Fruit fly (Drosophila melanogaster) whole organism, wandering third instar larva: Measurements from ENCODE around the gene CdGAPr.

ENCODE experiments used
- Abd-B ChIP-seq: fragments of >200 bp; optimal IDR thresholded peaks from 2 replicates; lab custom pipeline; 2017; ENCODE audit warnings: missing biosample characterization, missing genetic modification characterization
- CG32264 ChIP-seq: fragments of 200-800 bp; sonication (Bioruptor generic); optimal IDR thresholded peaks from 2 replicates; lab custom pipeline; 2016; ENCODE audit warnings: missing biosample characterization, missing genetic modification characterization
- CG9705 ChIP-seq: fragments of 200-800 bp; sonication (Bioruptor generic); optimal IDR thresholded peaks from 2 replicates; lab custom pipeline; 2018; ENCODE audit warnings: missing biosample characterization, mild to moderate bottlenecking, missing genetic modification characterization
- CrebA ChIP-seq: fragments of 200-800 bp; sonication (Bioruptor generic); optimal IDR thresholded peaks from 2 replicates; lab custom pipeline; 2016; ENCODE audit warnings: missing biosample characterization, mild to moderate bottlenecking, missing genetic modification characterization, borderline replicate concordance
- Dfd ChIP-seq: fragments of >200 bp; optimal IDR thresholded peaks from 2 replicates; lab custom pipeline; 2017; ENCODE audit warnings: missing biosample characterization, missing genetic modification characterization
- Dif ChIP-seq: fragments of 200-275, 200-300 bp; sonication (Bioruptor generic); optimal IDR thresholded peaks from 2 replicates; lab custom pipeline; 2018; ENCODE audit warnings: missing biosample characterization, missing genetic modification characterization; ENCODE audit not compliant: partially characterized antibody
- GATAd ChIP-seq: sonication (Bioruptor generic); optimal IDR thresholded peaks from 2 replicates; lab custom pipeline; 2016; ENCODE audit warnings: missing biosample characterization, missing genetic modification characterization
- HLH106 ChIP-seq: fragments of 200-800 bp; optimal IDR thresholded peaks from 3 replicates; lab custom pipeline; 2019; ENCODE audit warnings: missing biosample characterization, mild to moderate bottlenecking, missing genetic modification characterization, moderate library complexity
- Hnf4 ChIP-seq: fragments of 200-800 bp; sonication (Bioruptor generic); optimal IDR thresholded peaks from 2 replicates; lab custom pipeline; 2016; ENCODE audit warnings: missing biosample characterization, mild to moderate bottlenecking, missing genetic modification characterization
- Hr78 ChIP-seq: fragments of >200 bp; optimal IDR thresholded peaks from 2 replicates; lab custom pipeline; 2017; ENCODE audit warnings: missing biosample characterization, missing genetic modification characterization
- Hr83 ChIP-seq: fragments of 200-300 bp; sonication (Bioruptor generic); optimal IDR thresholded peaks from 2 replicates; lab custom pipeline; 2016; ENCODE audit warnings: missing biosample characterization, mild to moderate bottlenecking, missing genetic modification characterization, moderate library complexity; ENCODE audit not compliant: poor library complexity, severe bottlenecking
- Jra ChIP-seq: sonication (Bioruptor generic); optimal IDR thresholded peaks from 2 replicates; lab custom pipeline; 2016; ENCODE audit warnings: missing biosample characterization, missing genetic modification characterization
- Mio ChIP-seq: sonication (Bioruptor generic); optimal IDR thresholded peaks from 2 replicates; lab custom pipeline; 2016; ENCODE audit warnings: missing biosample characterization, missing genetic modification characterization
- Myc ChIP-seq: fragments of >200 bp; optimal IDR thresholded peaks from 2 replicates; lab custom pipeline; 2017
- N ChIP-seq: fragments of >200 bp; optimal IDR thresholded peaks from 2 replicates; lab custom pipeline; 2018; ENCODE audit warnings: missing biosample characterization, missing external identifiers, missing genetic modification characterization
- OdsH ChIP-seq: fragments of 200-800 bp; sonication (Bioruptor generic); optimal IDR thresholded peaks from 2 replicates; lab custom pipeline; 2016; ENCODE audit warnings: missing biosample characterization, mild to moderate bottlenecking, missing genetic modification characterization
- Rel ChIP-seq, 2 experiments: fragments of 200-800 bp; sonication (Bioruptor generic) in 1 of 2; optimal IDR thresholded peaks; 2 replicates in 1 of 2; 3 replicates in 1 of 2; lab custom pipeline; 2016 to 2019; ENCODE audit warnings: mild to moderate bottlenecking in 2 of 2, missing biosample characterization in 2 of 2, missing genetic modification characterization in 2 of 2, moderate library complexity in 1 of 2
- Sp1 ChIP-seq: fragments of 200-800 bp; sonication (Bioruptor generic); optimal IDR thresholded peaks from 3 replicates; lab custom pipeline; 2019; ENCODE audit warnings: missing biosample characterization, mild to moderate bottlenecking, missing genetic modification characterization, moderate library complexity
- Vsx2 ChIP-seq: fragments of 200-300, 225-300 bp; sonication (Bioruptor generic); optimal IDR thresholded peaks from 2 replicates; lab custom pipeline; 2018; ENCODE audit warnings: missing biosample characterization, missing genetic modification characterization; ENCODE audit not compliant: partially characterized antibody
- br ChIP-seq: fragments of 200-800 bp; sonication (Bioruptor generic); optimal IDR thresholded peaks from 2 replicates; lab custom pipeline; 2016; ENCODE audit warnings: missing biosample characterization, missing genetic modification characterization
- brk ChIP-seq: fragments of 200-800 bp; sonication (Bioruptor generic); optimal IDR thresholded peaks from 2 replicates; lab custom pipeline; 2016; ENCODE audit warnings: missing biosample characterization, mild to moderate bottlenecking, missing genetic modification characterization
- dl ChIP-seq, 2 experiments: fragments of 175-275, 200-275 bp in 1 of 2; fragments of 200-275 bp in 1 of 2; sonication (Bioruptor generic); optimal IDR thresholded peaks; lab custom pipeline; 2018; ENCODE audit warnings: mild to moderate bottlenecking in 2 of 2, missing biosample characterization in 2 of 2, missing genetic modification characterization in 2 of 2, moderate library complexity in 2 of 2; ENCODE audit not compliant: partially characterized antibody in 2 of 2, insufficient read depth in 1 of 2
- dmrt93B ChIP-seq: fragments of 200-800 bp; sonication (Bioruptor generic); optimal IDR thresholded peaks from 2 replicates; lab custom pipeline; 2018; ENCODE audit warnings: missing biosample characterization, mild to moderate bottlenecking, missing genetic modification characterization
- dsf ChIP-seq: sonication (Bioruptor generic); optimal IDR thresholded peaks from 2 replicates; lab custom pipeline; 2016; ENCODE audit warnings: missing biosample characterization, missing genetic modification characterization, borderline replicate concordance
- ey ChIP-seq: fragments of 200-800 bp; sonication (Bioruptor generic); optimal IDR thresholded peaks from 2 replicates; lab custom pipeline; 2016; ENCODE audit warnings: missing biosample characterization, missing genetic modification characterization
- foxo ChIP-seq, 2 experiments: fragments of 200-800 bp; sonication (Bioruptor generic); optimal IDR thresholded peaks; 2 replicates in 1 of 2; 3 replicates in 1 of 2; lab custom pipeline; 2016 to 2017; ENCODE audit warnings: missing biosample characterization in 2 of 2, missing genetic modification characterization in 2 of 2
- fru ChIP-seq: fragments of 200-800 bp; sonication (Bioruptor generic); optimal IDR thresholded peaks from 3 replicates; lab custom pipeline; 2016; ENCODE audit warnings: missing biosample characterization, mild to moderate bottlenecking, missing genetic modification characterization
- h ChIP-seq: fragments of 200-800 bp; sonication (Bioruptor generic); optimal IDR thresholded peaks from 3 replicates; lab custom pipeline; 2016; ENCODE audit warnings: missing biosample characterization, mild to moderate bottlenecking, missing genetic modification characterization
- jim ChIP-seq: fragments of 175-275, 200-325 bp; sonication (Bioruptor generic); optimal IDR thresholded peaks from 2 replicates; lab custom pipeline; 2016; ENCODE audit warnings: missing biosample characterization, mild to moderate bottlenecking, missing genetic modification characterization
- lola ChIP-seq: fragments of >200 bp; optimal IDR thresholded peaks from 2 replicates; lab custom pipeline; 2017; ENCODE audit warnings: missing biosample characterization, missing genetic modification characterization
- pan ChIP-seq: fragments of >200 bp; optimal IDR thresholded peaks from 2 replicates; lab custom pipeline; 2017
- psq ChIP-seq: fragments of 200-800 bp; sonication (Bioruptor generic); optimal IDR thresholded peaks from 3 replicates; lab custom pipeline; 2017; ENCODE audit warnings: missing biosample characterization, mild to moderate bottlenecking, missing genetic modification characterization, moderate library complexity
- rgr ChIP-seq: fragments of 200-800 bp; sonication (Bioruptor generic); optimal IDR thresholded peaks from 3 replicates; lab custom pipeline; 2016; ENCODE audit warnings: missing biosample characterization, mild to moderate bottlenecking, missing genetic modification characterization
- sage ChIP-seq: fragments of 200-800 bp; sonication (Bioruptor generic); optimal IDR thresholded peaks from 2 replicates; lab custom pipeline; 2016; ENCODE audit warnings: missing biosample characterization, mild to moderate bottlenecking, missing genetic modification characterization
- sv ChIP-seq: fragments of 200-800 bp; sonication (Bioruptor generic); optimal IDR thresholded peaks from 3 replicates; lab custom pipeline; 2016; ENCODE audit warnings: missing biosample characterization, missing genetic modification characterization
- tai ChIP-seq: sonication (Bioruptor generic); optimal IDR thresholded peaks from 2 replicates; lab custom pipeline; 2016; ENCODE audit warnings: missing biosample characterization, missing genetic modification characterization
- usp ChIP-seq: fragments of >200 bp; optimal IDR thresholded peaks from 2 replicates; lab custom pipeline; 2017; ENCODE audit warnings: missing biosample characterization, missing genetic modification characterization
- woc ChIP-seq: sonication (Bioruptor generic); optimal IDR thresholded peaks from 2 replicates; lab custom pipeline; 2016; ENCODE audit warnings: missing biosample characterization, mild to moderate bottlenecking, missing genetic modification characterization

The CdGAPr gene

DNA sequence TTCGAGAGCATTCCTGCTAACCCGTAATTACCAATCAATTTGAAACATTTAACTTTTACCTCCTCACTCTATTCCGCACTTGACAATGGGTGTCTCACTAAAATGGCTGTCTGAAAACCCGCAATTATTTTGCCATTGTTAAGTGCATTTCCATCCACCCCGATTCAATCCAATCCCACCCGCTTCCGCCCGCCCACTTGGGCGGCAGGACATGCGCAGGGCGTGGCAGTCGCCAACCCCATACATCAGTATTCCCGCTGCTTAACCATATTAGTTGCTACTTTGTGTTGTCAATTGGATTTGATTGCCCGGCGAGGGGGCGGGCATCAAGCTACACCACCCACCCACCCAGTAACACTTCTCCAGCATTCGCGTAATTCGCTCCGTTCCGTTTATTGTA lies 26.3 kb downstream of the CdGAPr start:
- TF ChIP-seq jim (GFP tag; lab: Kevin White, UChicago) = no peak
- TF ChIP-seq dl (GFP tag; optimal IDR thresholded peaks at IDR 0.05; lab: Kevin White, UChicago; ENCODE audit: insufficient read depth in 1 of 2, partially characterized antibody in 2 of 2) = no peak
- no peak for TF ChIP-seq woc

DNA sequence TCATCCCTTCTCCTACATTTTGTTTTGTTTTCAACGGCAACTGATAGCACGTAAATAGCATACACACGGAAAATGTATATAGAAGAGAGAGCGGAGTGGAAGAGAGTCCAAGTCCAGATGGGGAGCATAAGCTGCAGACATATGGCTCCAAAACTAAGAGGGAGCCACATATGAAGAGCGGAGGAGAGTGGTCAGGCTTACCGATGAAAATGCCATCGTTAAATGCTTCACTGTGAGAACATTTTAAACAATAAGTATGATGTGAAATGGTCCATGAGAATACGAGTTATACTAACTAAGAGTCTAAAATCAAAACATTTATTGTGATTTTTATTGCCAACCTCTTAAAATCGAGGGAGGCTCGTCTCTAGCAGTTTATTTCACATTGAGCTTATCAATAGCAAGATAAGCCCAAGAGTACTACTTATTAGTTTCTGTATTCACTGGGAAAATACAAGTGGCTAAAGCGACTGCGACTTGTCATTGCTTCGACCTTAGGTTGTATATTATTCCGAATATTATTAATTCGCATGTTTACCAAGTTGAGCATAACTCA lies 27.0 kb downstream of the CdGAPr start:
- TF ChIP-seq Myc (lab: Kevin White, UChicago) (no peak), Hnf4 (GFP tag; lab: Kevin White, UChicago) (no peak), Dif (GFP tag; lab: Kevin White, UChicago) (peak; percentile 83), Dfd (no peak), br (no peak), dmrt93B (GFP tag; lab: Kevin White, UChicago) (no peak), Hr78 (no peak), jim (GFP tag; lab: Kevin White, UChicago) (no peak), dl (GFP tag; optimal IDR thresholded peaks at IDR 0.05; lab: Kevin White, UChicago; ENCODE audit: insufficient read depth in 1 of 2, partially characterized antibody in 2 of 2) (peak; percentile 0 to 77), Hr83 (no peak), GATAd (GFP tag; lab: Kevin White, UChicago) (no peak), psq (GFP tag; lab: Kevin White, UChicago) (no peak)

DNA sequence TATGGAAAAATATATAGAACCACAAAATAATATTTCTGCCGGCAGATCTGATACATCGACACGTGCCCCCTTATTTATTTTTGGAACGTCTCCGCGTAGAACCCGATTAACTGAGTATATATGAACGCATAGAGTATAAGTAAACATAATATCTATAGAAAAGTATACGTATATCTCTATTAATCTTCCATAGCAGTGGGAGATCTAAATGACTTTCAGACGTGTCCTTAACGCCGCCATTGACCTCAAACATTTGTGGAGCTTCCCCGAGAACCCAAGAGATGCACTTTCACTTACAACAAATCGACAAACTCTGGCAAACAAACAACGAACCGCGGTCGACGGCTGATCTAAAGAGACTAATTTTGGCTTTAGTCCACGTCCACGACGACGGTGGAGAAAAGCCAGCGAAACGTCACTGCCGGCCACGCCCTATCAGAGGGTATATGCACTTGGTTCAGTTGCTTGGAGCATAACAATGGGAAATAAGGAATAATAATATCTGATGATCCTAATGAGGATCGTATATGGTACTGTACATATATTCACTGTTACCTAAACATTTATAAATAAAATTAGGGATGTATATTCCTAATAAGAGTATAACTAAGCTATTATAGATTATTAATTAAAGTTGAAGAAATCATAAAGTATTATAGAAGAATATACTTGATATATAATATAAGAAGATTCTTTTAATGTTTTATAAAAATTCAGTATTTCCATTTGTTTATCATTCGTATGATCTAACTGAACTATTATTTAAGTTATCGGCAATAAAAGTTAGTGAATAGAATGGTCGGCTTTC lies 27.7 kb downstream of the CdGAPr start, which contains the start of gene fbp:
Gene fbp (minus strand): TSS at position 364 of the 808 bp plus-strand sequence.
- TF ChIP-seq GATAd (GFP tag; lab: Kevin White, UChicago) (no peak), dsf (GFP tag; lab: Kevin White, UChicago) (no peak), tai (no peak), OdsH (GFP tag; lab: Kevin White, UChicago) (peak; percentile 71), Hr78 (no peak), usp (GFP tag; lab: Kevin White, UChicago) (no peak), sage (GFP tag; lab: Kevin White, UChicago) (no peak), fru (GFP tag; lab: Kevin White, UChicago) (peak; percentile 27), Hr83 (peak; percentile 49), sv (GFP tag; lab: Kevin White, UChicago) (peak; percentile 39), Vsx2 (GFP tag; lab: Kevin White, UChicago) (no peak), pan (lab: Kevin White, UChicago) (no peak), h (GFP tag; lab: Kevin White, UChicago) (peak; percentile 45), rgr (GFP tag; lab: Kevin White, UChicago) (peak; percentile 71), Sp1 (GFP tag; lab: Kevin White, UChicago) (peak; percentile 82), lola (GFP tag; lab: Kevin White, UChicago) (no peak), Dif (GFP tag; lab: Kevin White, UChicago) (no peak), psq (GFP tag; lab: Kevin White, UChicago) (peak; percentile 79), dl (GFP tag; optimal IDR thresholded peaks at IDR 0.05; lab: Kevin White, UChicago; ENCODE audit: insufficient read depth in 1 of 2, partially characterized antibody in 2 of 2) (peak in 1 of 2 experiments; percentile 3), jim (GFP tag; lab: Kevin White, UChicago) (peak; percentile 54), br (no peak), CrebA (GFP tag; lab: Kevin White, UChicago) (no peak), Rel (GFP tag; optimal IDR thresholded peaks at IDR 0.05; lab: Kevin White, UChicago) (no peak), Rel (tag; optimal IDR thresholded peaks at IDR 0.05; lab: Kevin White, UChicago) (peak; percentile 46), HLH106 (tag; lab: Kevin White, UChicago) (peak; percentile 72), Mio (GFP tag; lab: Kevin White, UChicago) (no peak), Abd-B (GFP tag; lab: Kevin White, UChicago) (no peak), Hnf4 (GFP tag; lab: Kevin White, UChicago) (peak; percentile 31), CG9705 (GFP tag; lab: Kevin White, UChicago) (no peak), foxo (GFP tag; optimal IDR thresholded peaks at IDR 0.05; lab: Kevin White, UChicago) (peak in 1 of 2 experiments; percentile 78), Dfd (no peak), ey (GFP tag; lab: Kevin White, UChicago) (peak; percentile 16), Jra (no peak), dmrt93B (GFP tag; lab: Kevin White, UChicago) (peak; percentile 74), CG32264 (GFP tag; lab: Kevin White, UChicago) (no peak), woc (peak; percentile 53), Myc (lab: Kevin White, UChicago) (no peak), brk (GFP tag; lab: Kevin White, UChicago) (no peak), N (GFP tag; lab: Kevin White, UChicago) (no peak)
